Fruit fly (Drosophila melanogaster) whole organism: Measurements from ENCODE around the gene Prps.

Source experiments
- psq ChIP-seq: fragments of >200 bp; optimal IDR thresholded peaks from 2 replicates; lab custom pipeline; 2017
- usp ChIP-seq: fragments of >200 bp; optimal IDR thresholded peaks from 2 replicates; lab custom pipeline; 2017; ENCODE audit warnings: missing biosample characterization, missing genetic modification characterization, mixed read lengths

- TF ChIP-seq usp (no peak), psq (lab: Kevin White, UChicago) (no peak)
Measured at dm6 chr3L:9690798-9691475, 5.6 kb downstream of the Prps start.
